Worm (Caenorhabditis elegans): ENCODE data around the gene pqn-96.

Gene pqn-96

DNA sequence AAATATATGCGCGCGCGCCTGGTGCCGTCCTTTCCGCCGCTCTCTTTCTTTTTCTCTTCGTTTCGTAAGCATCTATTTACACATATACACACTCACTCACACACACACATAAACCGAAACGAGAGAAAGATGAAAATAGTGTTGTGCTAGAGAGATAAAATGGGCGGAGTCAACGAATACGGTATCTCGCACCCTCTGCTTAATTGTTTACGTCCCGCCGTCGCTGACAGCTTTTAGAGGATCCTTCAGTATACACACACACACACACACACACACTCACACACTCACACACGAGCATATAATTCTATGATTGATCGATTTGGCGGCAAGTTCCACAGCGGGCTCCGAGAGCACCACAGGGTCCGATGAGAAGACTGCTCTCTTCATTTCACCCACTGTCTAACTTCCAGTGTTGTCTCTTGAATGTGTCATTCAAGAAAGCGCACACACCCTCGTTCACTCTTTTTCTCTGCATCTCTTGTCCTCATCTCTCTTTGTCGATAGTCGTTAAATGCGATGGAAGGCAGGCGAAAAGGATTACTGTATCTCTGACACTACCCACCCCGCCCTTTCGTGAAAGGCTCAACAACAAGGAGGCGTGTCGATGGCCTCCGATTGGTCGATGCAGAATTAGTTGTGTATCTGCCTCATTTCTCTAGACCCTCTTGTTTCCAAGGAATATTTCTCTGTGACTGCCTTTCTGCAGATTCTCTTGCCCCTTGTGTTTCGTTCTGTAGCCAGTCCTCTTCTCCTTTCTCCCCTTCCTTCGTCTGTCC is 21.8 kb downstream of the pqn-96 start (continued):
- peak; percentile 89 for TF ChIP-seq ceh-82 (tag; optimal IDR thresholded peaks at IDR 0.05)
- TF ChIP-seq nhr-43 (tag; optimal IDR thresholded peaks at IDR 0.05; ENCODE audit: poor library complexity, severe bottlenecking) = peak; percentile 43
- peak; percentile 67 for TF ChIP-seq nhr-11 (tag; optimal IDR thresholded peaks at IDR 0.05)
- peak; percentile 93 for TF ChIP-seq egl-5 (tag; optimal IDR thresholded peaks at IDR 0.05)
- no peak for TF ChIP-seq nhr-12 (tag; optimal IDR thresholded peaks at IDR 0.05)
- TF ChIP-seq skn-1 (tag; optimal IDR thresholded peaks at IDR 0.05) = peak; percentile 32
- TF ChIP-seq elt-3 (tag; optimal IDR thresholded peaks at IDR 0.05) = no peak
- TF ChIP-seq nhr-237 (tag; optimal IDR thresholded peaks at IDR 0.05) = no peak
- TF ChIP-seq nhr-77 (tag; optimal IDR thresholded peaks at IDR 0.05) = no peak
- no peak for TF ChIP-seq nhr-76 (tag; optimal IDR thresholded peaks at IDR 0.05)
- TF ChIP-seq fkh-10 (GFP tag; optimal IDR thresholded peaks at IDR 0.05) = peak; percentile 58
- peak; percentile 77 for TF ChIP-seq elt-2 (tag; optimal IDR thresholded peaks at IDR 0.05)
- TF ChIP-seq ceh-28 (tag; optimal IDR thresholded peaks at IDR 0.05) = peak; percentile 97
- peak; percentile 76 for TF ChIP-seq tbx-2 (tag; optimal IDR thresholded peaks at IDR 0.05)
- peak; percentile 30 for TF ChIP-seq unc-39 (tag; optimal IDR thresholded peaks at IDR 0.05)

- TF ChIP-seq pqm-1 (tag; optimal IDR thresholded peaks at IDR 0.05) (no peak), unc-39 (tag; optimal IDR thresholded peaks at IDR 0.05) (no peak), zag-1 (tag; optimal IDR thresholded peaks at IDR 0.05) (no peak), ceh-82 (tag; optimal IDR thresholded peaks at IDR 0.05) (no peak), nhr-43 (tag; optimal IDR thresholded peaks at IDR 0.05; ENCODE audit: poor library complexity, severe bottlenecking) (no peak), ztf-11 (tag; optimal IDR thresholded peaks at IDR 0.05) (no peak), ceh-16 (tag; optimal IDR thresholded peaks at IDR 0.05) (no peak), eor-1 (tag; optimal IDR thresholded peaks at IDR 0.05) (no peak), ZK546.5 (tag; optimal IDR thresholded peaks at IDR 0.05) (no peak), nhr-12 (tag; optimal IDR thresholded peaks at IDR 0.05) (no peak), nhr-25 (tag; optimal IDR thresholded peaks at IDR 0.05) (no peak), elt-2 (tag; optimal IDR thresholded peaks at IDR 0.05) (no peak), fos-1 (tag; optimal IDR thresholded peaks at IDR 0.05) (no peak), ama-1 (optimal IDR thresholded peaks at IDR 0.05) (no peak), nhr-237 (tag; optimal IDR thresholded peaks at IDR 0.05) (no peak), nhr-28 (tag; optimal IDR thresholded peaks at IDR 0.05) (no peak)
Observed at ce11 chrIII:8416871-8417191, 22.4 kb downstream of the pqn-96 start.

DNA sequence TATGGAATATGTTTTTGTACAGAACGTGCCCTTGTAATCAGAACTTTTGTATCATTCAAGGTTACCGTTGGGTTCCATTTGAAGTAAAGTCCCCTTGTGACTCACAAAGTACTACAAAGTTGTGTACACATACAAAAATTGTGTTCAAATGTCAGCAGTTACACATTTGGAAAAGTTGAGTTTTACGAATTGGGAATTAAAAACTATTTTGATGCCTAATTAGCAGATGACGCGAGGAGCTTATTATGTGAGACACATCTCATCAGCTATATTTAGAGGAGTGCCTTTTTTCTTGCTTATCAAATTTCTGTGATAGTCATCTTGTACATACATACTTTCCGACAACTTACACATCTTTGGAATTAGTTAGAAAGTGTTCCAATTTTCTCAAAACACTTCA is 25.7 kb downstream of the pqn-96 start:
- TF ChIP-seq snpc-4 (tag; optimal IDR thresholded peaks at IDR 0.05) (no peak), nhr-12 (tag; optimal IDR thresholded peaks at IDR 0.05) (no peak), egl-27 (tag; optimal IDR thresholded peaks at IDR 0.05) (no peak), unc-62 (GFP tag; optimal IDR thresholded peaks at IDR 0.05) (no peak), elt-2 (tag; optimal IDR thresholded peaks at IDR 0.05) (no peak), mml-1 (tag; optimal IDR thresholded peaks at IDR 0.05) (no peak), elt-1 (tag; optimal IDR thresholded peaks at IDR 0.05) (no peak), pha-4 (tag; optimal IDR thresholded peaks at IDR 0.05) (peak; percentile 32)

DNA sequence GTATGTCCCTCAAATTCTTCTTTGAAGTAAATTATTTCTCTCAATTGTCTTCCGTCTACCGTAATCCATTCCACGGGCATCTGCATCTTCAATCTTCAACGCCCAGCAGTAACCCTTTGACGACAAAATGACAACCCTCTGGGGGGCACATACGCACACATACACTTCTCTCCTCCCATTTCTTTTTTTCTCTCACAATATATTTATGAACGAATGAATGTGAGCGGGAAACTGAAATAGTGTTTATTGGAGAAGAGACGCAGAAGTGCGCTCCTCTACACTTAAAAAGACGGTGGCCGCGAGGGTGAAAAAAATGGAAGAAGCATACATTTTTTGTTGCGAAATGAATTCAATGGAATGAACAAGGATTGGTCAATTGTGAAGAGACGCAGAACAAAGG is 27.2 kb downstream of the pqn-96 start:
- TF ChIP-seq ceh-28 (tag; optimal IDR thresholded peaks at IDR 0.05) (peak; percentile 59), elt-3 (tag; optimal IDR thresholded peaks at IDR 0.05) (no peak), daf-12 (tag; optimal IDR thresholded peaks at IDR 0.05) (no peak), unc-39 (tag; optimal IDR thresholded peaks at IDR 0.05) (no peak), sea-2 (GFP tag; optimal IDR thresholded peaks at IDR 0.05) (no peak), fkh-2 (tag; optimal IDR thresholded peaks at IDR 0.05) (no peak), nhr-23 (tag; optimal IDR thresholded peaks at IDR 0.05) (peak; percentile 78), eor-1 (tag; optimal IDR thresholded peaks at IDR 0.05) (no peak), egl-27 (tag; optimal IDR thresholded peaks at IDR 0.05) (no peak), aly-2 (tag; optimal IDR thresholded peaks at IDR 0.05) (no peak), R02D3.7 (tag; optimal IDR thresholded peaks at IDR 0.05) (peak; percentile 23), nhr-43 (tag; optimal IDR thresholded peaks at IDR 0.05; ENCODE audit: poor library complexity, severe bottlenecking) (peak; percentile 14), nhr-28 (tag; optimal IDR thresholded peaks at IDR 0.05) (no peak), snpc-4 (tag; optimal IDR thresholded peaks at IDR 0.05) (peak; percentile 82), nhr-67 (tag; optimal IDR thresholded peaks at IDR 0.05) (no peak), nhr-77 (tag; optimal IDR thresholded peaks at IDR 0.05) (no peak), unc-62 (GFP tag; optimal IDR thresholded peaks at IDR 0.05) (peak; percentile 70), mdl-1 (tag; optimal IDR thresholded peaks at IDR 0.05) (no peak), nhr-25 (tag; optimal IDR thresholded peaks at IDR 0.05) (peak; percentile 83), jun-1 (tag; optimal IDR thresholded peaks at IDR 0.05) (no peak), nhr-237 (tag; optimal IDR thresholded peaks at IDR 0.05) (no peak), fos-1 (tag; optimal IDR thresholded peaks at IDR 0.05) (no peak), nhr-76 (tag; optimal IDR thresholded peaks at IDR 0.05) (no peak), elt-1 (tag; optimal IDR thresholded peaks at IDR 0.05) (peak; percentile 55), ztf-11 (tag; optimal IDR thresholded peaks at IDR 0.05) (no peak), ceh-9 (tag; optimal IDR thresholded peaks at IDR 0.05) (no peak), fkh-10 (GFP tag; optimal IDR thresholded peaks at IDR 0.05) (peak; percentile 75), lin-15B (tag; optimal IDR thresholded peaks at IDR 0.05) (peak; percentile 88), hmg-11 (tag; optimal IDR thresholded peaks at IDR 0.05) (peak; percentile 80), pqm-1 (tag; optimal IDR thresholded peaks at IDR 0.05) (peak; percentile 66), pha-4 (tag; optimal IDR thresholded peaks at IDR 0.05) (peak; percentile 82), zag-1 (tag; optimal IDR thresholded peaks at IDR 0.05) (no peak), skn-1 (tag; optimal IDR thresholded peaks at IDR 0.05) (peak; percentile 35), lsy-12 (tag; optimal IDR thresholded peaks at IDR 0.05) (peak; percentile 85), nhr-11 (tag; optimal IDR thresholded peaks at IDR 0.05) (no peak)
